Fruit fly (Drosophila melanogaster): ENCODE data around the gene Kul.

Kul gene

DNA sequence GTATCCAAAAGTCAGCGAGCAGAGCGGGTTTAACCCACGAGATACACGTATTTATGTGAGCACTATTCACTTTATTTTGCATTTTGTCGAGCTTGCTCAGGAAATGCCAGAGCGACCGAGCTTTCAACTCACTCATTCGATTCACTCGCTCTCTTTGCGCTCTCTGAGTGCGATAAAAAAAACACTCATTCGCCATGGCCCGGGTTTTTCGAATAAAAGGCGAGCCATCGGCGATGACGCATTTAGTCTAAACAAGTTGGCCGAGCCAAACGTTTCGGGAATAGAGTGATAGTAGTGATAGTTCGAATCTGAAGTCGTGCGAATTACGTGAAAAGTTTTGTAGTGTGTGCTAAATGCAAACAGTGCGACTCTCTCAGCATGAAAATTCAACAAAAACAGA is 56.7 kb downstream of the Kul start (continued):
- TF ChIP-seq CG30020 (tag; optimal IDR thresholded peaks at IDR 0.05), result no peak
- no peak for TF ChIP-seq nau (GFP tag; optimal IDR thresholded peaks at IDR 0.05)
- TF ChIP-seq grn (GFP tag; optimal IDR thresholded peaks at IDR 0.05), result no peak
- TF ChIP-seq Fer3 (tag; optimal IDR thresholded peaks at IDR 0.05), result peak; percentile 38
- no peak for TF ChIP-seq NK7.1 (GFP tag; optimal IDR thresholded peaks at IDR 0.05)
- TF ChIP-seq gce (GFP tag; IDR thresholded peaks at IDR 0.05), result 0 out of 3 replicates have a peak, but pooled peaks have one; percentile 48
- no peak for TF ChIP-seq dan (GFP tag; IDR thresholded peaks at IDR 0.05)
- TF ChIP-seq Sry-β (GFP tag; optimal IDR thresholded peaks at IDR 0.05), result no peak
- no peak for TF ChIP-seq Sox102F (GFP tag; optimal IDR thresholded peaks at IDR 0.05)
- TF ChIP-seq Nf-YC (tag; optimal IDR thresholded peaks at IDR 0.05), result peak; percentile 42
- peak; percentile 16 for TF ChIP-seq run (tag; optimal IDR thresholded peaks at IDR 0.05)
- no peak for TF ChIP-seq vfl (GFP tag; optimal IDR thresholded peaks at IDR 0.05)
- no peak for TF ChIP-seq slp2 (GFP tag; optimal IDR thresholded peaks at IDR 0.05)
- TF ChIP-seq CG9797 (GFP tag; optimal IDR thresholded peaks at IDR 0.05), result no peak
- no peak for TF ChIP-seq Elba2 (GFP tag; optimal IDR thresholded peaks at IDR 0.05)
- no peak for TF ChIP-seq CG10979 (tag; optimal IDR thresholded peaks at IDR 0.05)
- peak; percentile 28; the same call in 1 of the 2 replicates for TF ChIP-seq inv (GFP tag; IDR thresholded peaks at IDR 0.05; ENCODE audit: partially characterized antibody)
- TF ChIP-seq fd96Cb (tag; optimal IDR thresholded peaks at IDR 0.05), result no peak
- no peak for TF ChIP-seq CG10654 (GFP tag; optimal IDR thresholded peaks at IDR 0.05)
- no peak for TF ChIP-seq dm (GFP tag; optimal IDR thresholded peaks at IDR 0.05)
- no peak for TF ChIP-seq Dip2 (GFP tag; IDR thresholded peaks at IDR 0.05)
- TF ChIP-seq hkb (optimal IDR thresholded peaks at IDR 0.05), result no peak
- peak; percentile 49 for TF ChIP-seq hkb (GFP tag; IDR thresholded peaks at IDR 0.05)
- no peak for TF ChIP-seq CG12219 (GFP tag; optimal IDR thresholded peaks at IDR 0.05)
- TF ChIP-seq CG32767 (GFP tag; IDR thresholded peaks at IDR 0.05), result no peak
- TF ChIP-seq CG8765 (GFP tag; IDR thresholded peaks at IDR 0.05), result no peak
- TF ChIP-seq CG33213 (GFP tag; optimal IDR thresholded peaks at IDR 0.05), result no peak
- no peak for TF ChIP-seq fd64A (GFP tag; optimal IDR thresholded peaks at IDR 0.05)
- peak; percentile 56; the same call in 2 of the 3 replicates for TF ChIP-seq ci (GFP tag; IDR thresholded peaks at IDR 0.05)
- no peak for TF ChIP-seq CG13424 (tag; optimal IDR thresholded peaks at IDR 0.05)
- TF ChIP-seq CG8388 (GFP tag; optimal IDR thresholded peaks at IDR 0.05), result no peak
- TF ChIP-seq ham (GFP tag; IDR thresholded peaks at IDR 0.05), result no peak
- TF ChIP-seq luna (GFP tag; optimal IDR thresholded peaks at IDR 0.05), result no peak
- no peak for TF ChIP-seq CG17186 (GFP tag; optimal IDR thresholded peaks at IDR 0.05)
- no peak for TF ChIP-seq chn (GFP tag; optimal IDR thresholded peaks at IDR 0.05)
- no peak for TF ChIP-seq Drgx (GFP tag; IDR thresholded peaks at IDR 0.05)
- TF ChIP-seq Sox100B (GFP tag; optimal IDR thresholded peaks at IDR 0.05), result no peak
- no peak for TF ChIP-seq unpg (GFP tag; optimal IDR thresholded peaks at IDR 0.05)
- TF ChIP-seq stc (GFP tag; IDR thresholded peaks at IDR 0.05), result no peak; the same call in 1 of the 2 replicates
- no peak for TF ChIP-seq yki (optimal IDR thresholded peaks at IDR 0.05)
- no peak for TF ChIP-seq Atf-2 (GFP tag; optimal IDR thresholded peaks at IDR 0.05)
- TF ChIP-seq CG10462 (GFP tag; optimal IDR thresholded peaks at IDR 0.05), result no peak
- TF ChIP-seq CG1529 (GFP tag; optimal IDR thresholded peaks at IDR 0.05), result no peak
- no peak for TF ChIP-seq shn (GFP tag; optimal IDR thresholded peaks at IDR 0.05)
- peak; percentile 25 for TF ChIP-seq CG11504 (tag; optimal IDR thresholded peaks at IDR 0.05)
- TF ChIP-seq Gug (GFP tag; IDR thresholded peaks at IDR 0.05), result 0 out of 4 replicates have a peak, but pooled peaks have one; percentile 5
- TF ChIP-seq sqz (GFP tag; optimal IDR thresholded peaks at IDR 0.05), result peak; percentile 66
- no peak for TF ChIP-seq eyg (GFP tag; optimal IDR thresholded peaks at IDR 0.05)
- TF ChIP-seq Kr (GFP tag; optimal IDR thresholded peaks at IDR 0.05), result no peak
- TF ChIP-seq Chrac-16 (GFP tag; optimal IDR thresholded peaks at IDR 0.05), result no peak
- 0 out of 2 replicates have a peak, but pooled peaks have one; percentile 30 for TF ChIP-seq vvl (GFP tag; IDR thresholded peaks at IDR 0.05)
- TF ChIP-seq sr (GFP tag; IDR thresholded peaks at IDR 0.05), result peak; percentile 44; the same call in 1 of the 3 replicates
- TF ChIP-seq CG30403 (GFP tag; optimal IDR thresholded peaks at IDR 0.05), result no peak

All from whole organism, embryonic.